Fruit fly (Drosophila melanogaster) whole organism, embryonic: ENCODE data around the gene Or65a.
A peak's percentile ranks its signal among the peaks of the same experiment; 100 is the strongest.

ENCODE experiments used
- CG10979 ChIP-seq: fragments of 200-800 bp; sonication (Bioruptor generic); optimal IDR thresholded peaks from 2 replicates; lab custom pipeline; 2018; ENCODE audit warnings: missing biosample characterization, mild to moderate bottlenecking, missing genetic modification characterization, moderate library complexity
- CG11504 ChIP-seq: fragments of 200-800 bp; sonication (Bioruptor generic); optimal IDR thresholded peaks from 3 replicates; lab custom pipeline; 2019; ENCODE audit warnings: missing biosample characterization, mild to moderate bottlenecking, missing genetic modification characterization, moderate library complexity
- CG12391 ChIP-seq: fragments of 200-800 bp; sonication (Bioruptor generic); optimal IDR thresholded peaks from 3 replicates; lab custom pipeline; 2018; ENCODE audit warnings: missing biosample characterization, mild to moderate bottlenecking, missing genetic modification characterization, moderate library complexity
- CG12769 ChIP-seq: fragments of 200-800 bp; sonication (Bioruptor generic); optimal IDR thresholded peaks from 2 replicates; lab custom pipeline; 2019; ENCODE audit warnings: missing biosample characterization, mild to moderate bottlenecking, missing genetic modification characterization, moderate library complexity
- CG16813 ChIP-seq: fragments of 200-800 bp; sonication (Bioruptor generic); IDR thresholded peaks from 3 replicates; pipeline ENCODE4 v1.3.6; 2022; ENCODE audit warnings: missing biosample characterization, missing genetic modification characterization; ENCODE audit not compliant: partially characterized antibody
- CG16863 ChIP-seq: fragments of 200-800 bp; sonication (Bioruptor generic); optimal IDR thresholded peaks from 3 replicates; lab custom pipeline; 2016; ENCODE audit warnings: missing biosample characterization, missing genetic modification characterization
- CG17328 ChIP-seq: fragments of 200-800 bp; sonication (Bioruptor generic); IDR thresholded peaks from 2 replicates; pipeline ENCODE4 v1.3.6; 2022; ENCODE audit warnings: missing biosample characterization, missing genetic modification characterization
- CG17361 ChIP-seq: fragments of 200-800 bp; sonication (Bioruptor generic); IDR thresholded peaks from 3 replicates; pipeline ENCODE4 v1.3.6; 2022; ENCODE audit warnings: missing biosample characterization, missing genetic modification characterization
- CG17385 ChIP-seq: fragments of 200-800 bp; sonication (Bioruptor generic); optimal IDR thresholded peaks from 3 replicates; lab custom pipeline; 2018; ENCODE audit warnings: missing biosample characterization, mild to moderate bottlenecking, missing genetic modification characterization
- CG17912 ChIP-seq: fragments of 200-800 bp; sonication (Bioruptor generic); optimal IDR thresholded peaks from 2 replicates; lab custom pipeline; 2018; ENCODE audit warnings: missing biosample characterization, mild to moderate bottlenecking, missing genetic modification characterization
- CG18262 ChIP-seq: fragments of 200-800 bp; optimal IDR thresholded peaks from 3 replicates; lab custom pipeline; 2019; ENCODE audit warnings: missing biosample characterization, mild to moderate bottlenecking, missing genetic modification characterization, moderate library complexity
- CG1832 ChIP-seq: fragments of 200-800 bp; sonication (Bioruptor generic); optimal IDR thresholded peaks from 2 replicates; lab custom pipeline; 2017; ENCODE audit warnings: missing biosample characterization, mild to moderate bottlenecking, missing genetic modification characterization, inconsistent platforms
- CG2712 ChIP-seq: fragments of 200-800 bp; optimal IDR thresholded peaks from 3 replicates; lab custom pipeline; 2019; ENCODE audit warnings: missing biosample characterization, mild to moderate bottlenecking, missing genetic modification characterization, moderate library complexity
- CG31441 ChIP-seq: fragments of 200-800 bp; sonication (Bioruptor generic); IDR thresholded peaks from 2 replicates; pipeline ENCODE4 v1.3.6; 2022; ENCODE audit warnings: missing biosample characterization, missing genetic modification characterization
- CG3838 ChIP-seq: fragments of 200-800 bp; sonication (Bioruptor generic); optimal IDR thresholded peaks from 3 replicates; lab custom pipeline; 2016; ENCODE audit warnings: missing biosample characterization, missing genetic modification characterization
- CG6765 ChIP-seq: fragments of 200-800 bp; sonication (Bioruptor generic); optimal IDR thresholded peaks from 3 replicates; lab custom pipeline; 2017; ENCODE audit warnings: missing biosample characterization, mild to moderate bottlenecking, missing genetic modification characterization
- CG7745 ChIP-seq: fragments of 200-800 bp; sonication (Bioruptor generic); optimal IDR thresholded peaks from 2 replicates; lab custom pipeline; 2018; ENCODE audit warnings: missing biosample characterization, mild to moderate bottlenecking, missing genetic modification characterization, moderate library complexity
- CG7963 ChIP-seq: fragments of 200-800 bp; sonication (Bioruptor generic); IDR thresholded peaks from 3 replicates; pipeline ENCODE4 v1.3.6; 2022; ENCODE audit warnings: missing biosample characterization, missing genetic modification characterization; ENCODE audit not compliant: partially characterized antibody
- CoRest ChIP-seq: fragments of 200-800 bp; sonication (Bioruptor generic); optimal IDR thresholded peaks from 3 replicates; lab custom pipeline; 2018; ENCODE audit warnings: missing biosample characterization, mild to moderate bottlenecking, missing genetic modification characterization, moderate library complexity
- D19B ChIP-seq: fragments of 200-800 bp; sonication (Bioruptor generic); optimal IDR thresholded peaks from 2 replicates; lab custom pipeline; 2017; ENCODE audit warnings: missing biosample characterization, mild to moderate bottlenecking, missing genetic modification characterization
- Drgx ChIP-seq: fragments of 200-800 bp; sonication (Bioruptor generic); IDR thresholded peaks from 2 replicates; pipeline ENCODE4 v1.3.6; 2022; ENCODE audit warnings: missing biosample characterization, missing genetic modification characterization
- PHDP ChIP-seq: fragments of 200-800 bp; sonication (Bioruptor generic); optimal IDR thresholded peaks from 3 replicates; lab custom pipeline; 2018; ENCODE audit warnings: missing biosample characterization, mild to moderate bottlenecking, missing genetic modification characterization, moderate library complexity
- Ssrp ChIP-seq: fragments of 200-800 bp; sonication (Bioruptor generic); optimal IDR thresholded peaks from 2 replicates; lab custom pipeline; 2018; ENCODE audit warnings: missing biosample characterization, mild to moderate bottlenecking, missing genetic modification characterization, moderate library complexity
- Vsx1 ChIP-seq: fragments of 200-800 bp; sonication (Bioruptor generic); optimal IDR thresholded peaks from 2 replicates; lab custom pipeline; 2017; ENCODE audit warnings: missing biosample characterization, mild to moderate bottlenecking, missing genetic modification characterization, missing genetic modification reagents
- da ChIP-seq: fragments of 200-800 bp; sonication (Bioruptor generic); optimal IDR thresholded peaks from 2 replicates; lab custom pipeline; 2016; ENCODE audit warnings: missing biosample characterization, missing genetic modification characterization
- dan ChIP-seq: fragments of 200-800 bp; sonication (Bioruptor generic); IDR thresholded peaks from 2 replicates; pipeline ENCODE4 v1.3.6; 2022; ENCODE audit warnings: missing biosample characterization, missing genetic modification characterization
- grau ChIP-seq: fragments of 200-800 bp; optimal IDR thresholded peaks from 3 replicates; lab custom pipeline; 2019; ENCODE audit warnings: missing biosample characterization, mild to moderate bottlenecking, missing genetic modification characterization, moderate library complexity
- hb ChIP-seq: fragments of 200-800 bp; sonication (Bioruptor generic); IDR thresholded peaks from 3 replicates; pipeline ENCODE4 v1.3.6; 2022; ENCODE audit warnings: missing biosample characterization, missing genetic modification characterization; ENCODE audit not compliant: partially characterized antibody
- her ChIP-seq: fragments of 200-800 bp; sonication (Bioruptor generic); optimal IDR thresholded peaks from 2 replicates; lab custom pipeline; 2016; ENCODE audit warnings: missing biosample characterization, missing genetic modification characterization
- insv ChIP-seq, 2 experiments: fragments of 200-800 bp; sonication (Bioruptor generic); optimal IDR thresholded peaks; 3 replicates each; lab custom pipeline; 2016 to 2018; ENCODE audit warnings: missing biosample characterization in 2 of 2, missing genetic modification characterization in 2 of 2
- maf-S ChIP-seq: fragments of 200-800 bp; sonication (Bioruptor generic); optimal IDR thresholded peaks from 2 replicates; lab custom pipeline; 2016; ENCODE audit warnings: missing biosample characterization, missing genetic modification characterization
- mam ChIP-seq: fragments of 200-800 bp; sonication (Bioruptor generic); optimal IDR thresholded peaks from 3 replicates; lab custom pipeline; 2016; ENCODE audit warnings: missing biosample characterization, missing genetic modification characterization
- mirr ChIP-seq: fragments of 200-800 bp; sonication (Bioruptor generic); optimal IDR thresholded peaks from 3 replicates; lab custom pipeline; 2018; ENCODE audit warnings: missing biosample characterization, mild to moderate bottlenecking, missing genetic modification characterization
- nmo ChIP-seq: fragments of 200-800 bp; sonication (Bioruptor generic); optimal IDR thresholded peaks from 2 replicates; lab custom pipeline; 2018; ENCODE audit warnings: missing biosample characterization, mild to moderate bottlenecking, missing genetic modification characterization, moderate library complexity
- pan ChIP-seq, 4 experiments: fragments of >200 bp in 3 of 4; fragments of 200-800 bp in 1 of 4; sonication (Bioruptor generic) in 1 of 4; optimal IDR thresholded peaks in 3 of 4; IDR thresholded peaks in 1 of 4; 2 replicates each; pipeline versions ENCODE4 v1.3.6 to Lab custom; 2017 to 2022; ENCODE audit warnings: missing biosample characterization in 2 of 4, missing genetic modification characterization in 2 of 4, mixed read lengths in 1 of 4
- phol ChIP-seq: fragments of 200-800 bp; sonication (Bioruptor generic); optimal IDR thresholded peaks from 3 replicates; lab custom pipeline; 2018; ENCODE audit warnings: missing biosample characterization, mild to moderate bottlenecking, missing genetic modification characterization, moderate library complexity
- row ChIP-seq: fragments of 200-800 bp; sonication (Bioruptor generic); IDR thresholded peaks from 3 replicates; pipeline ENCODE4 v1.3.6; 2022; ENCODE audit warnings: missing biosample characterization, missing genetic modification characterization
- shn ChIP-seq: fragments of 200-800 bp; sonication (Bioruptor generic); optimal IDR thresholded peaks from 3 replicates; lab custom pipeline; 2016; ENCODE audit warnings: missing biosample characterization, missing genetic modification characterization
- tup ChIP-seq: fragments of 200-800 bp; sonication (Bioruptor generic); optimal IDR thresholded peaks from 2 replicates; lab custom pipeline; 2016; ENCODE audit warnings: missing biosample characterization, mild to moderate bottlenecking, missing genetic modification characterization, moderate library complexity
- wor ChIP-seq: fragments of 200-800 bp; sonication (Bioruptor generic); IDR thresholded peaks from 2 replicates; pipeline ENCODE4 v1.3.6; 2022; ENCODE audit warnings: missing biosample characterization, missing genetic modification characterization
- zen2 ChIP-seq: fragments of 200-800 bp; sonication (Bioruptor generic); IDR thresholded peaks from 3 replicates; pipeline ENCODE4 v1.3.6; 2022; ENCODE audit warnings: missing biosample characterization, missing genetic modification characterization; ENCODE audit not compliant: partially characterized antibody

Or65a gene

DNA sequence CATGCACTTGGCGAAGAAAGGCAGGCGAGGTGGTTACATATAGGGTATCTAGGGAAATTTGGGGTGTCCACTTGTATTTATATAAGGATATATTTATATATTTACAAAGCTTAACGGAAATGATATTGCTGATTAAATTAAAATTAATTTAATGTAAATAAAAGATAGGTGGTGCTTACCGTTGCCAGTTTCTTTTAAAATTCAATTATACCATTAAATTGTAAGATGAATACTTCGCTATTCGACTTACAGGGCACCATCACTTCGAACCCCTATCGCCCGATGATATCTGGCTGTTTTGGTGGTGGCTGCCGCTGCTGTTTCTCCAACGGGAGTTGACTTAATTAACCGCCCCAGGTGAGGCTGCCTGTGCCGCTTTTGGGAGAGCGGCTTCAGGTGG lies 4.7 kb upstream of the Or65a start:
- TF ChIP-seq Vsx1 (GFP tag; lab: Kevin White, UChicago) (peak; percentile 1), row (GFP tag; lab: Robert Waterston, UW) (peak; percentile 65; the same call in 2 of the 3 replicates), CG7963 (no peak), insv (GFP tag; optimal IDR thresholded peaks at IDR 0.05; lab: Kevin White, UChicago) (no peak), CG17328 (0 out of 2 replicates have a peak, but pooled peaks have one; percentile 17), CG12769 (tag; lab: Kevin White, UChicago) (peak; percentile 34), CG1832 (no peak), D19B (GFP tag; lab: Kevin White, UChicago) (peak; percentile 84), CG7745 (tag; lab: Kevin White, UChicago) (no peak), CG16813 (GFP tag; lab: Robert Waterston, UW) (no peak), da (no peak), dan (GFP tag; lab: Robert Waterston, UW) (no peak), CG6765 (GFP tag; lab: Kevin White, UChicago) (no peak), her (GFP tag; lab: Kevin White, UChicago) (no peak), CG17385 (GFP tag; lab: Kevin White, UChicago) (no peak), nmo (GFP tag; lab: Kevin White, UChicago) (peak; percentile 17), CG16863 (GFP tag; lab: Kevin White, UChicago) (no peak), phol (tag; lab: Kevin White, UChicago) (peak; percentile 10), hb (GFP tag; lab: Robert Waterston, UW) (no peak), CG12391 (peak; percentile 5), CG17912 (GFP tag; lab: Kevin White, UChicago) (no peak), grau (tag; lab: Kevin White, UChicago) (peak; percentile 16), PHDP (tag; lab: Kevin White, UChicago) (peak; percentile 1), CG3838 (GFP tag; lab: Kevin White, UChicago) (no peak), mam (GFP tag; lab: Kevin White, UChicago) (no peak), CG31441 (GFP tag; lab: Robert Waterston, UW) (0 out of 2 replicates have a peak, but pooled peaks have one; percentile 17), zen2 (GFP tag; lab: Robert Waterston, UW) (no peak), CG10979 (tag; lab: Kevin White, UChicago) (peak; percentile 0), Ssrp (tag; lab: Kevin White, UChicago) (no peak), CG17361 (GFP tag; lab: Robert Waterston, UW) (0 out of 3 replicates have a peak, but pooled peaks have one; percentile 14), CoRest (tag; lab: Kevin White, UChicago) (peak; percentile 11), shn (GFP tag; lab: Kevin White, UChicago) (no peak), tup (GFP tag; lab: Kevin White, UChicago) (no peak), wor (GFP tag; lab: Robert Waterston, UW) (no peak), CG2712 (peak; percentile 28), CG18262 (tag; lab: Kevin White, UChicago) (peak; percentile 11), pan (optimal IDR thresholded peaks at IDR 0.05; lab: Kevin White, UChicago) (peak in 1 of 2 experiments; percentile 8), pan (GFP tag; optimal IDR thresholded peaks at IDR 0.05 in 1 of 2, IDR thresholded peaks at IDR 0.05 in 1 of 2) (no peak), CG11504 (peak; percentile 18), maf-S (GFP tag; lab: Kevin White, UChicago) (no peak)

DNA sequence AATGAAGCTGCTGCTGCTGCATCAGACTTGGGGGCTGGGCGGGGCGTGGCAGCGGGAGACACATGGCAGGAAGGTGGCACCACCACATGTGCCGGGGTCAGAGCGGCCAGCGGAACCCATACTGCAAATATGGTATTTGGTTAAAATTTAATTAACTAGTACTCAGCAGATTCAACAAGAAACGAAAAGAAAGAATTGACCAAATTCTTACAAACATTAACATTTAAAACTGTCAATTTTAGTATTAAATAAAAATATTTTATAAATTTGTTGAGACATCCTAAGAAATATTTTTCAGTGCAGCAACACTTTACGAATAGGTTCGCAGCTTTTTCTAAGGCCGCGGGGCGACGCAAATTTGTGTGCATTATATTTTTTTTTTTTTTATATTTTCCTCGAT lies 2.9 kb upstream of the Or65a start:
- TF ChIP-seq mirr (GFP tag; lab: Kevin White, UChicago) (no peak), Drgx (peak; percentile 46; the same call in 1 of the 2 replicates)
